Worm (Caenorhabditis elegans) whole organism, mixed stage, embryonic: Measurements from ENCODE around the gene B0252.5.
"Not testable (repeated sequence)": the region's sequence is repeated elsewhere in the genome, so short reads cannot be mapped to it uniquely, and the experiment has no call there.

Experiments used
- M03D4.4 ChIP-seq: sonication (generic microtip); optimal IDR thresholded peaks from 2 replicates; lab custom pipeline; 2017; ENCODE audit warnings: mild to moderate bottlenecking, missing genetic modification characterization, missing compliant biosample characterization
- bed-3 ChIP-seq: fragments of 200-800 bp; sonication (Bioruptor generic); optimal IDR thresholded peaks from 3 replicates; lab custom pipeline; 2018; ENCODE audit warnings: mild to moderate bottlenecking, missing genetic modification characterization, moderate library complexity, missing compliant biosample characterization
- blmp-1 ChIP-seq: fragments of 150-350 bp; optimal IDR thresholded peaks from 2 replicates; lab custom pipeline; 2014; ENCODE audit warnings: missing biosample characterization, missing genetic modification characterization
- ceh-39 ChIP-seq: fragments of 150-350 bp; optimal IDR thresholded peaks from 2 replicates; lab custom pipeline; 2014; ENCODE audit warnings: missing biosample characterization, missing genetic modification characterization
- ceh-43 ChIP-seq: fragments of 200-800 bp; sonication (Bioruptor generic); optimal IDR thresholded peaks from 2 replicates; lab custom pipeline; 2018; ENCODE audit warnings: mild to moderate bottlenecking, missing genetic modification characterization, moderate library complexity, missing compliant biosample characterization
- ceh-83 ChIP-seq: fragments of 200-800 bp; sonication (Bioruptor generic); optimal IDR thresholded peaks from 2 replicates; lab custom pipeline; 2018; ENCODE audit warnings: mild to moderate bottlenecking, missing genetic modification characterization, missing compliant biosample characterization
- ces-1 ChIP-seq: fragments of 150-350 bp; optimal IDR thresholded peaks from 2 replicates; lab custom pipeline; 2014; ENCODE audit warnings: missing biosample characterization, missing genetic modification reagents, missing genetic modification characterization
- cnd-1 ChIP-seq: fragments of 200-800 bp; sonication (Bioruptor generic); optimal IDR thresholded peaks from 2 replicates; lab custom pipeline; 2018; ENCODE audit warnings: mild to moderate bottlenecking, missing genetic modification characterization, missing compliant biosample characterization
- drap-1 ChIP-seq: fragments of 200-800 bp; sonication (Bioruptor generic); optimal IDR thresholded peaks from 3 replicates; lab custom pipeline; 2018; ENCODE audit warnings: mild to moderate bottlenecking, missing genetic modification characterization, missing compliant biosample characterization
- elt-1 ChIP-seq: sonication (generic microtip); optimal IDR thresholded peaks from 2 replicates; lab custom pipeline; 2017; ENCODE audit warnings: missing genetic modification characterization, mild to moderate bottlenecking, missing compliant biosample characterization, antibody characterized with exemption, moderate library complexity, borderline replicate concordance; ENCODE audit not compliant: insufficient read depth
- elt-3 ChIP-seq: fragments of 150-350 bp; optimal IDR thresholded peaks from 2 replicates; lab custom pipeline; 2014; ENCODE audit warnings: missing biosample characterization, missing genetic modification characterization
- flh-1 ChIP-seq: fragments of 200-800 bp; sonication (Bioruptor generic); optimal IDR thresholded peaks from 2 replicates; lab custom pipeline; 2018; ENCODE audit warnings: mild to moderate bottlenecking, missing genetic modification characterization, moderate library complexity, missing compliant biosample characterization
- ham-2 ChIP-seq: fragments of 200-800 bp; sonication (Bioruptor generic); optimal IDR thresholded peaks from 2 replicates; lab custom pipeline; 2018; ENCODE audit warnings: mild to moderate bottlenecking, missing genetic modification characterization, missing compliant biosample characterization
- hlh-1 ChIP-seq: fragments of 150-350 bp; optimal IDR thresholded peaks from 2 replicates; lab custom pipeline; 2014; ENCODE audit warnings: missing biosample characterization, missing genetic modification reagents, missing genetic modification characterization
- lin-13 ChIP-seq: fragments of 150-350 bp; optimal IDR thresholded peaks from 2 replicates; lab custom pipeline; 2014; ENCODE audit warnings: missing biosample characterization, missing genetic modification characterization
- lin-32 ChIP-seq: fragments of 200-800 bp; sonication (Bioruptor generic); optimal IDR thresholded peaks from 2 replicates; lab custom pipeline; 2018; ENCODE audit warnings: mild to moderate bottlenecking, missing genetic modification characterization, missing compliant biosample characterization
- lsy-2 ChIP-seq: fragments of 150-350 bp; optimal IDR thresholded peaks from 2 replicates; lab custom pipeline; 2014; ENCODE audit warnings: missing biosample characterization, missing genetic modification characterization
- mab-5 ChIP-seq: fragments of 150-350 bp; optimal IDR thresholded peaks from 2 replicates; lab custom pipeline; 2014; ENCODE audit warnings: missing biosample characterization, missing genetic modification characterization
- mep-1 ChIP-seq: fragments of 150-350 bp; optimal IDR thresholded peaks from 2 replicates; lab custom pipeline; 2017; ENCODE audit warnings: missing biosample characterization, missing genetic modification reagents, missing genetic modification characterization, inconsistent platforms
- mls-2 ChIP-seq: sonication (generic microtip); optimal IDR thresholded peaks from 2 replicates; lab custom pipeline; 2016; ENCODE audit warnings: mild to moderate bottlenecking, missing genetic modification characterization, moderate library complexity, missing compliant biosample characterization
- nhr-12 ChIP-seq: fragments of 150-350 bp; optimal IDR thresholded peaks from 2 replicates; lab custom pipeline; 2014; ENCODE audit warnings: missing biosample characterization, missing genetic modification characterization
- nhr-2 ChIP-seq: fragments of 150-350 bp; optimal IDR thresholded peaks from 2 replicates; lab custom pipeline; 2014; ENCODE audit warnings: missing biosample characterization, missing genetic modification characterization
- nhr-28 ChIP-seq: fragments of 150-350 bp; optimal IDR thresholded peaks from 2 replicates; lab custom pipeline; 2014; ENCODE audit warnings: missing biosample characterization, missing genetic modification characterization
- nhr-76 ChIP-seq: sonication (generic microtip); optimal IDR thresholded peaks from 2 replicates; lab custom pipeline; 2017; ENCODE audit warnings: missing biosample characterization, missing genetic modification characterization
- pha-4 ChIP-seq: fragments of 150-350 bp; optimal IDR thresholded peaks from 2 replicates; lab custom pipeline; 2018; ENCODE audit warnings: missing biosample characterization, missing genetic modification reagents, missing genetic modification characterization
- sem-2 ChIP-seq: fragments of 200-800 bp; sonication (Bioruptor generic); optimal IDR thresholded peaks from 2 replicates; lab custom pipeline; 2018; ENCODE audit warnings: mild to moderate bottlenecking, missing genetic modification characterization, missing compliant biosample characterization
- snpc-4 ChIP-seq: fragments of 150-350 bp; optimal IDR thresholded peaks from 2 replicates; lab custom pipeline; 2014; ENCODE audit warnings: missing biosample characterization, missing genetic modification characterization
- sptf-1 ChIP-seq: sonication (generic microtip); optimal IDR thresholded peaks from 2 replicates; lab custom pipeline; 2017; ENCODE audit warnings: mild to moderate bottlenecking, missing genetic modification characterization, moderate library complexity, missing compliant biosample characterization
- tbx-8 ChIP-seq: fragments of 200-800 bp; sonication (Bioruptor generic); optimal IDR thresholded peaks from 2 replicates; lab custom pipeline; 2018; ENCODE audit warnings: mild to moderate bottlenecking, missing genetic modification characterization, moderate library complexity, missing compliant biosample characterization
- unc-120 ChIP-seq: sonication (generic microtip); optimal IDR thresholded peaks from 2 replicates; lab custom pipeline; 2017; ENCODE audit warnings: missing genetic modification characterization, missing compliant biosample characterization; ENCODE audit not compliant: poor library complexity, severe bottlenecking
- unc-39 ChIP-seq: fragments of 150-350 bp; optimal IDR thresholded peaks from 2 replicates; lab custom pipeline; 2014; ENCODE audit warnings: missing biosample characterization, missing genetic modification characterization
- unc-62 ChIP-seq: fragments of 150-350 bp; optimal IDR thresholded peaks from 2 replicates; lab custom pipeline; 2014; ENCODE audit warnings: missing biosample characterization, missing genetic modification reagents, missing genetic modification characterization
- ztf-11 ChIP-seq: fragments of 150-350 bp; optimal IDR thresholded peaks from 2 replicates; lab custom pipeline; 2014; ENCODE audit warnings: missing biosample characterization, missing genetic modification characterization

The B0252.5 gene

DNA sequence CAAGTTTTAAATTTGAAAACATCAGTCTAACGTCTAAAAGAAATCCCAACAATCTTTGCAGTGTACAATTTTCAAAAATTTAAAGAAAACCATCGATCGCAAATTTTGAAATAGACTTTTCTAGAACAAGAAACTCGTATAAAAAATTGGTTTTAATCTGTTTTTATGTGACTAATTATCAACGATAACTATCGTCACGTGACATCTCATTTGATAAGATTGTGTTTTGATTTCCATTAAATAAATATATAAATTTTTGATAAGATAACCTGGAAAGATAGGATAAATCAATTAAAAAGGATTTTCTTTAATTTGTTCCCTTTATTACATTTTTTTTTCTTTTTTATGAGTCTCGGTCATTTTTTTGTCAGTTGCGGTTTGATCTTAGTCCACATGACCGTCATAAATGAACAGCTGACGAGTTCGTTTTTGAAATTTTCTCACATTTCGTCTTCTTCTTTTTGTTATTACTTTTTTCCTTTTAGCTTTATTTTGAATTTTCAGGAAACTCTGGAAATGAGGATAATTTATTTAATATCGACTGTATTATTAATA is 9.0 kb downstream of the B0252.5 start, which contains the start of gene asm-1:
TSS of gene asm-1 (plus strand) at position 505 of the 555 bp plus-strand sequence.
- TF ChIP-seq bed-3 (no peak), unc-120 (tag; lab: Kevin White, UChicago) (no peak), hlh-1 (tag; lab: Kevin White, UChicago) (no peak), nhr-28 (tag; lab: Kevin White, UChicago) (no peak), flh-1 (GFP tag; lab: Kevin White, UChicago) (no peak), ham-2 (GFP tag; lab: Kevin White, UChicago) (no peak), mab-5 (no peak), elt-3 (tag; lab: Kevin White, UChicago) (no peak), lsy-2 (tag; lab: Kevin White, UChicago) (no peak)

DNA sequence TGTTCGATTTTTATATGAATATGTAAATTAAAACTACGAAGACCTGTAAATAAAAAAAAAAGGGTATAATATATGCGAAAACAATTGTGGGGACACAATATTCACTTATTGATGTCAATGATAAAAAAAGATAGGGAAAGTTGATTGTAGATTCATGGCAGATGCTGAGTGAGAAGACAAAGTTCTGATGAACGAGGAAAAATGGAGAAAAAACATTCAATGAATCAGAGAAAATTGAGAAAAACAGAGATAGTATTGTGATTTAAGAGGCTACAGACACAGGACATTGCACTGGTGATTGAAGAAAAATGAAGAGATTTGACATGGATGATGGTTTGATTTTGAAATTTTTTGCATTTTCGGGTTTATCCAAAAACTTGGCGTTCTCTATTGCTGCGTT is 10.0 kb downstream of the B0252.5 start:
- TF ChIP-seq ces-1 (no peak), nhr-12 (tag; lab: Kevin White, UChicago) (no peak), ceh-43 (GFP tag; lab: Kevin White, UChicago) (no peak), nhr-2 (tag; lab: Kevin White, UChicago) (no peak), blmp-1 (no peak), ztf-11 (no peak), elt-1 (tag; lab: Kevin White, UChicago) (no peak), ham-2 (GFP tag; lab: Kevin White, UChicago) (no peak), mls-2 (tag; lab: Kevin White, UChicago) (no peak), drap-1 (GFP tag; lab: Kevin White, UChicago) (no peak), pha-4 (tag; lab: Kevin White, UChicago) (no peak), ceh-39 (tag; lab: Kevin White, UChicago) (no peak), lsy-2 (tag; lab: Kevin White, UChicago) (no peak)

DNA sequence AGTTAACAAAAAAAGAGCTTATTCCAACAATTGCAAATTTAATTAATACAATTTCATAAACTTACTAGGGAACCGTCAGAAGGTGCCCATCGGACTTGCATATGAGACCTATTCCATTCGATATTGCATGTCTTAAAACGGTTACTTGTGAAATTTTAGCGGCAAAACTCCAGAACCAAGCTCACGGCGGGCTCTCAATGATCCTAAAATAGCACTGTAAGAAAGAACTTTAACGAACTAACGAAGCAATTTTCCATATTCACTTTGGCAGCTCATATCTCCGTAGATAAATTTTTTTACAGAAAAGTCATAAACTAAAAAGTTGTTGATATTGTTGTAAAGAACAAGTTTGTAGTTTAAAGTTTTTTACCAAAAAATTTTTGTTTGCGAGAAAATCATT is 11.0 kb downstream of the B0252.5 start, which contains the start of gene B0252.3:
TSS of gene B0252.3 (minus strand) at position 101 of the 400 bp plus-strand sequence.
- TF ChIP-seq lsy-2 (tag; lab: Kevin White, UChicago); mab-5; snpc-4 (tag; lab: Kevin White, UChicago): not testable (repeated sequence)

DNA sequence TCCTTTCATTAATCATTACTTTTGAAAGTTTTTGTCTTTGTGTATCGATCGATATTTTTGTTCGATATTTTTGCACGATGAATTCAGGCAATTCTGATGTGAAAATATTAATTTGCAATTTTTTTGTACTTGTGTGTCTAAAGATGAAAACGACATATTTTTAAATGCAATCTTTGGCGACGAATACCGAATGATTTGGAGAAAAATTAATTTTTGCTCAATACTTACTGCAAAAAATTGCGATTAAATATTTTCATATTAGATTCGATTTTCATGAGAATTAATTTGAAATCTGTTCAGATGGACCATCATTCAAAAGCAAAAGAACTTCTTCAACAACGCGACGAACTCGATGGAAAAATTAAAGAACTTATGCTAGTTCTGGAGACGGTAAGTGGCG is 16.9 kb downstream of the B0252.5 start, which contains the start of gene psmd-9:
TSS of gene psmd-9 (plus strand) at position 301 of the 400 bp plus-strand sequence.
- no peak for TF ChIP-seq lin-32
- TF ChIP-seq pha-4 (tag; lab: Kevin White, UChicago): no peak
- no peak for TF ChIP-seq ces-1
- no peak for TF ChIP-seq nhr-28 (tag; lab: Kevin White, UChicago)
- no peak for TF ChIP-seq ztf-11
- TF ChIP-seq hlh-1 (tag; lab: Kevin White, UChicago): no peak
- TF ChIP-seq tbx-8 (GFP tag; lab: Kevin White, UChicago): no peak
- TF ChIP-seq unc-39: no peak
- no peak for TF ChIP-seq unc-62
- TF ChIP-seq bed-3: no peak
- TF ChIP-seq ceh-83 (GFP tag; lab: Kevin White, UChicago): no peak
- TF ChIP-seq elt-1 (tag; lab: Kevin White, UChicago): no peak
- no peak for TF ChIP-seq ham-2 (GFP tag; lab: Kevin White, UChicago)
- TF ChIP-seq sem-2 (GFP tag; lab: Kevin White, UChicago): no peak
- no peak for TF ChIP-seq mls-2 (tag; lab: Kevin White, UChicago)
- TF ChIP-seq sptf-1 (tag; lab: Kevin White, UChicago): no peak
- TF ChIP-seq nhr-76: no peak
- no peak for TF ChIP-seq mep-1 (tag; lab: Kevin White, UChicago)
- TF ChIP-seq lin-13 (tag; lab: Kevin White, UChicago): no peak

DNA sequence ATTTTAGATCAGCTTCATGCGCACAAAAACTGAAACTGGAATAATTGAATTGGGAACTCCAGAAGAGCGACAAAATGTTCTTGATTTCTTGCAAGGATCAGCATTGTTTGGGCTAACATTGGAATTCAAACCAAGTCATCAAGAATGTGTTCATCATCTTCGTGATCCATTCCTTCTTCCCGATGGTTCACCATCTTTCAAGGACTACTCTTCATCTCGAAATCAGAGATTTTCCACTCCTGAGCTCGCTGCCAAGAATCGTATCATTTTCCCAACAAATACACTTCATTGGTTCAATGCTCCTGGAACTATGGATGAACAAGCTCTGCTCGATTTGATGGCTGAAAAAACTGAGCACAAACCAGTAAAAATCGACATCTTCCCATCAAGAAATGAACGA is 18.0 kb downstream of the B0252.5 start:
- no peak for TF ChIP-seq ham-2 (GFP tag; lab: Kevin White, UChicago)
- no peak for TF ChIP-seq pha-4 (tag; lab: Kevin White, UChicago)
- TF ChIP-seq mep-1 (tag; lab: Kevin White, UChicago): no peak
- TF ChIP-seq sem-2 (GFP tag; lab: Kevin White, UChicago): no peak
- no peak for TF ChIP-seq cnd-1 (tag; lab: Kevin White, UChicago)
- no peak for TF ChIP-seq ceh-43 (GFP tag; lab: Kevin White, UChicago)
- no peak for TF ChIP-seq nhr-12 (tag; lab: Kevin White, UChicago)
- TF ChIP-seq unc-62: no peak
- no peak for TF ChIP-seq lsy-2 (tag; lab: Kevin White, UChicago)
- TF ChIP-seq unc-39: no peak
- no peak for TF ChIP-seq tbx-8 (GFP tag; lab: Kevin White, UChicago)
- TF ChIP-seq mls-2 (tag; lab: Kevin White, UChicago): no peak
- no peak for TF ChIP-seq M03D4.4 (tag; lab: Kevin White, UChicago)
- TF ChIP-seq bed-3: no peak
